Worm (Caenorhabditis elegans) whole organism, young adult: ENCODE results near the gene nas-21.

Experiments used
- F22D6.2 ChIP-seq: sonication (generic microtip); optimal IDR thresholded peaks from 2 replicates; lab custom pipeline; 2016; ENCODE audit warnings: mild to moderate bottlenecking, missing genetic modification characterization, missing compliant biosample characterization
- Y67H2A.10 ChIP-seq: fragments of 200-800 bp; sonication (Bioruptor generic); conservative IDR thresholded peaks from 2 replicates; pipeline ENCODE4 v1.3.6; 2022; ENCODE audit warnings: missing genetic modification reagents, missing genetic modification characterization, missing compliant biosample characterization
- ama-1 ChIP-seq, 3 experiments: fragments of 150-350 bp in 1 of 3; sonication (generic microtip) in 2 of 3; optimal IDR thresholded peaks; 2 replicates each; lab custom pipeline; 2014 to 2018; ENCODE audit warnings: missing biosample characterization in 2 of 3, missing genetic modification characterization in 2 of 3, missing genetic modification reagents in 2 of 3
- aptf-3 ChIP-seq: fragments of 200-800 bp; sonication (Bioruptor generic); IDR thresholded peaks from 2 replicates; pipeline ENCODE4 v1.3.6; 2022; ENCODE audit warnings: missing genetic modification characterization, missing compliant biosample characterization
- atf-7 ChIP-seq: sonication (generic microtip); optimal IDR thresholded peaks from 2 replicates; lab custom pipeline; 2017; ENCODE audit warnings: mild to moderate bottlenecking, missing genetic modification characterization, missing compliant biosample characterization
- ceh-27 ChIP-seq: fragments of 200-800 bp; sonication (Bioruptor generic); optimal IDR thresholded peaks from 2 replicates; lab custom pipeline; 2018; ENCODE audit warnings: mild to moderate bottlenecking, missing genetic modification characterization, moderate library complexity, missing compliant biosample characterization
- efl-1 ChIP-seq: fragments of 150-350 bp; optimal IDR thresholded peaks from 2 replicates; lab custom pipeline; 2014; ENCODE audit warnings: missing biosample characterization, missing genetic modification reagents, missing genetic modification characterization
- pha-4 ChIP-seq: fragments of 150-350 bp; sonication (generic microtip); optimal IDR thresholded peaks from 2 replicates; lab custom pipeline; 2014; ENCODE audit warnings: missing biosample characterization, missing genetic modification reagents, missing genetic modification characterization
- rcor-1 ChIP-seq: fragments of 200-800 bp; sonication (Bioruptor generic); IDR thresholded peaks from 2 replicates; pipeline ENCODE4 v1.3.6; 2022; ENCODE audit warnings: missing genetic modification reagents, missing genetic modification characterization, missing compliant biosample characterization
- unc-62 ChIP-seq: fragments of 150-350 bp; optimal IDR thresholded peaks from 2 replicates; lab custom pipeline; 2014; ENCODE audit warnings: missing biosample characterization, missing genetic modification reagents, missing genetic modification characterization
- ztf-26 ChIP-seq: sonication (generic microtip); optimal IDR thresholded peaks from 2 replicates; lab custom pipeline; 2017; ENCODE audit warnings: missing genetic modification characterization, missing compliant biosample characterization

- TF ChIP-seq F22D6.2 (tag; lab: Kevin White, UChicago) (no peak), efl-1 (GFP tag; lab: Kevin White, UChicago) (no peak), pha-4 (tag; lab: Kevin White, UChicago) (no peak), unc-62 (GFP tag; lab: Kevin White, UChicago) (no peak), rcor-1 (GFP tag; lab: Robert Waterston, UW) (no peak), ztf-26 (tag; lab: Kevin White, UChicago) (no peak), ceh-27 (GFP tag; lab: Kevin White, UChicago) (no peak), atf-7 (tag; lab: Kevin White, UChicago) (no peak), aptf-3 (GFP tag; lab: Robert Waterston, UW) (no peak), Y67H2A.10 (GFP tag; lab: Robert Waterston, UW) (no peak), ama-1 (optimal IDR thresholded peaks at IDR 0.05; lab: Kevin White, UChicago) (no peak), ama-1 (GFP tag; optimal IDR thresholded peaks at IDR 0.05; lab: Kevin White, UChicago) (no peak)
Measured at ce11 chrV:11424565-11424964, 47.8 kb upstream of the nas-21 start, which contains the start of gene T26H10.2.
